Fruit fly (Drosophila melanogaster): Measurements from ENCODE around the gene alpha-Man-IIa.

alpha-Man-IIa gene

DNA sequence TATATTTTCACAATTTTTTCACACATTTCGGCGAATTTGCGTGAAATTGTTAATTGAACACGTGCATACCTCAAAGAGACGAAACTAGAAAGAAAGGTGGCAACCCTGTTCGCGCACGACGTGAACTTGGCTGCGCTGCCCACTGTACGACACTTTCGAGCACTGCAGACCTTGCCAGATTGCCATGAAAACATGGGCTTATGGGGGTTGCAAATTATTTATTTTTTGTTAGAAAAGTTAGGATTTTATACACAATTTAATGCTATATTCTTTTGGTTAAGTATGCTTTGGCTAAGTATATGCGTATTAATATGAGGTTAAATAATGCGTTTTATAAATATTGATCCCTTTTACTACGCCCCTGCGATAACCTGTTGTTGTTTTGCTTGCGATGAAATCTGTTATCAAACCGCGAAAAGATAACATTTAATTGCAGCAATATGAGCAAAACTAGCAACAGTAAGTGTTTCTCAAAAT, 11.2 kb upstream of the alpha-Man-IIa start, which contains the start of the genes RpL34b and CG8132 (continued):
- TF ChIP-seq CG1647 (GFP tag; optimal IDR thresholded peaks at IDR 0.05) (peak; percentile 95), inv (GFP tag; IDR thresholded peaks at IDR 0.05; ENCODE audit: partially characterized antibody) (peak; percentile 34; the same call in 1 of the 2 replicates), CG4707 (GFP tag; optimal IDR thresholded peaks at IDR 0.05) (peak; percentile 85), CG1602 (GFP tag; optimal IDR thresholded peaks at IDR 0.05) (peak; percentile 96), ro (GFP tag; IDR thresholded peaks at IDR 0.05) (peak; percentile 93), aop (GFP tag; IDR thresholded peaks at IDR 0.05) (peak; percentile 80), Spps (tag; optimal IDR thresholded peaks at IDR 0.05) (peak; percentile 91), Bteb2 (GFP tag; optimal IDR thresholded peaks at IDR 0.05) (peak; percentile 96), CG10366 (GFP tag; IDR thresholded peaks at IDR 0.05) (peak; percentile 93), CG5245 (GFP tag; optimal IDR thresholded peaks at IDR 0.05) (peak; percentile 88), sob (GFP tag; IDR thresholded peaks at IDR 0.05) (peak; percentile 97), CG18262 (tag; optimal IDR thresholded peaks at IDR 0.05) (peak; percentile 94), BEAF-32 (GFP tag; optimal IDR thresholded peaks at IDR 0.05) (peak; percentile 70), Mes4 (GFP tag; optimal IDR thresholded peaks at IDR 0.05) (peak; percentile 94), row (GFP tag; IDR thresholded peaks at IDR 0.05) (peak; percentile 97), Dref (GFP tag; IDR thresholded peaks at IDR 0.05) (peak; percentile 56), CkIIα-i1 (GFP tag; IDR thresholded peaks at IDR 0.05) (peak; percentile 84), psq (GFP tag; optimal IDR thresholded peaks at IDR 0.05) (peak; percentile 87), crc (GFP tag; optimal IDR thresholded peaks at IDR 0.05) (peak; percentile 85), CG17328 (GFP tag; IDR thresholded peaks at IDR 0.05) (peak; percentile 93), dimm (GFP tag; IDR thresholded peaks at IDR 0.05) (peak; percentile 50), Deaf1 (tag; optimal IDR thresholded peaks at IDR 0.05) (peak; percentile 75), CG7271 (tag; optimal IDR thresholded peaks at IDR 0.05) (peak; percentile 86), sr (GFP tag; IDR thresholded peaks at IDR 0.05) (peak; percentile 92), salm (tag; optimal IDR thresholded peaks at IDR 0.05) (peak; percentile 91), luna (GFP tag; optimal IDR thresholded peaks at IDR 0.05) (peak; percentile 94), CG7786 (GFP tag; optimal IDR thresholded peaks at IDR 0.05) (peak; percentile 95), CG7745 (tag; optimal IDR thresholded peaks at IDR 0.05) (peak; percentile 57), Sin3A (optimal IDR thresholded peaks at IDR 0.05) (peak; percentile 88), CG8944 (GFP tag; optimal IDR thresholded peaks at IDR 0.05) (peak; percentile 95), Atf-2 (GFP tag; optimal IDR thresholded peaks at IDR 0.05) (peak; percentile 90), CG13894 (tag; optimal IDR thresholded peaks at IDR 0.05) (peak; percentile 97), CG4282 (GFP tag; optimal IDR thresholded peaks at IDR 0.05) (peak; percentile 92), CG30020 (tag; optimal IDR thresholded peaks at IDR 0.05) (peak; percentile 79), zf30C (GFP tag; optimal IDR thresholded peaks at IDR 0.05) (peak; percentile 62), NfI (GFP tag; optimal IDR thresholded peaks at IDR 0.05) (peak; percentile 98), CG1529 (GFP tag; optimal IDR thresholded peaks at IDR 0.05) (peak; percentile 90), CG4424 (GFP tag; optimal IDR thresholded peaks at IDR 0.05) (peak; percentile 95), CG43689 (GFP tag; IDR thresholded peaks at IDR 0.05) (peak; percentile 89), Lhr (GFP tag; optimal IDR thresholded peaks at IDR 0.05) (peak; percentile 97), CG12071 (GFP tag; optimal IDR thresholded peaks at IDR 0.05) (peak; percentile 91), CG11560 (tag; IDR thresholded peaks at IDR 0.05) (peak; percentile 86), CG9215 (GFP tag; IDR thresholded peaks at IDR 0.05) (peak; percentile 95), CG31224 (GFP tag; IDR thresholded peaks at IDR 0.05) (peak; percentile 92), Hr78 (GFP tag; optimal IDR thresholded peaks at IDR 0.05) (no peak), Gug (GFP tag; IDR thresholded peaks at IDR 0.05) (peak; percentile 98), CG6272 (GFP tag; IDR thresholded peaks at IDR 0.05) (peak; percentile 94), CG3847 (GFP tag; IDR thresholded peaks at IDR 0.05) (peak; percentile 99), Dfd (GFP tag; optimal IDR thresholded peaks at IDR 0.05) (no peak), gcm2 (GFP tag; optimal IDR thresholded peaks at IDR 0.05) (peak; percentile 92), CG13624 (GFP tag; optimal IDR thresholded peaks at IDR 0.05) (peak; percentile 97), ato (GFP tag; IDR thresholded peaks at IDR 0.05; ENCODE audit: partially characterized antibody) (peak; percentile 16; the same call in 1 of the 2 replicates)
